Fruit fly (Drosophila melanogaster): Measurements from ENCODE around the gene tow.

tow gene

dm6 chr3L:6996907-6997306, 54.3 kb downstream of the tow start (continued):
- no peak for TF ChIP-seq gcm (GFP tag; optimal IDR thresholded peaks at IDR 0.05)
- TF ChIP-seq CG18619 (GFP tag; optimal IDR thresholded peaks at IDR 0.05) = no peak
- TF ChIP-seq otp (GFP tag; IDR thresholded peaks at IDR 0.05) = 0 out of 3 replicates have a peak, but pooled peaks have one; percentile 21
- TF ChIP-seq caup (GFP tag; optimal IDR thresholded peaks at IDR 0.05; ENCODE audit: severe bottlenecking) = no peak
- TF ChIP-seq CG11085 (GFP tag; IDR thresholded peaks at IDR 0.05) = no peak
- no peak for TF ChIP-seq lov (optimal IDR thresholded peaks at IDR 0.05)
- no peak for TF ChIP-seq lov (GFP tag; IDR thresholded peaks at IDR 0.05)
- peak; percentile 17 for TF ChIP-seq CG1603 (tag; optimal IDR thresholded peaks at IDR 0.05)
- peak; percentile 24 for TF ChIP-seq grau (tag; optimal IDR thresholded peaks at IDR 0.05)
- TF ChIP-seq dmrt99B (tag; optimal IDR thresholded peaks at IDR 0.05) = peak; percentile 52
- no peak for TF ChIP-seq Lhr (GFP tag; optimal IDR thresholded peaks at IDR 0.05)
- no peak for TF ChIP-seq CG10431 (GFP tag; optimal IDR thresholded peaks at IDR 0.05)
- no peak for TF ChIP-seq Vsx1 (GFP tag; optimal IDR thresholded peaks at IDR 0.05)
- TF ChIP-seq CG11695 (GFP tag; IDR thresholded peaks at IDR 0.05) = peak; percentile 44; the same call in 1 of the 3 replicates
- 0 out of 2 replicates have a peak, but pooled peaks have one; percentile 35 for TF ChIP-seq Ptx1 (GFP tag; IDR thresholded peaks at IDR 0.05)
- no peak for TF ChIP-seq CG11247 (GFP tag; IDR thresholded peaks at IDR 0.05)
- no peak for TF ChIP-seq row (GFP tag; IDR thresholded peaks at IDR 0.05)
- TF ChIP-seq ara (GFP tag; IDR thresholded peaks at IDR 0.05) = no peak
- TF ChIP-seq Fer1 (GFP tag; optimal IDR thresholded peaks at IDR 0.05) = peak; percentile 14
- peak; percentile 26 for TF ChIP-seq CG15269 (tag; optimal IDR thresholded peaks at IDR 0.05)
- no peak for TF ChIP-seq vnd (GFP tag; IDR thresholded peaks at IDR 0.05; ENCODE audit: partially characterized antibody)
- peak; percentile 34; the same call in 1 of the 2 replicates for TF ChIP-seq CG31441 (GFP tag; IDR thresholded peaks at IDR 0.05)
- TF ChIP-seq Six4 (GFP tag; optimal IDR thresholded peaks at IDR 0.05) = no peak
- no peak for TF ChIP-seq amos (GFP tag; IDR thresholded peaks at IDR 0.05; ENCODE audit: partially characterized antibody)
- no peak for TF ChIP-seq CG1647 (GFP tag; optimal IDR thresholded peaks at IDR 0.05)
- TF ChIP-seq tap (tag; optimal IDR thresholded peaks at IDR 0.05) = peak; percentile 24
- TF ChIP-seq CG18476 (GFP tag; optimal IDR thresholded peaks at IDR 0.05) = no peak
- TF ChIP-seq CG7745 (tag; optimal IDR thresholded peaks at IDR 0.05) = no peak
- TF ChIP-seq CG7963 (GFP tag; IDR thresholded peaks at IDR 0.05; ENCODE audit: partially characterized antibody) = no peak
- TF ChIP-seq nmo (GFP tag; optimal IDR thresholded peaks at IDR 0.05) = peak; percentile 20
- TF ChIP-seq tll (GFP tag; optimal IDR thresholded peaks at IDR 0.05) = no peak
- peak in 1 of 2 experiments; percentile 51 for TF ChIP-seq Hr51 (GFP tag; optimal IDR thresholded peaks at IDR 0.05)
- TF ChIP-seq dysf (GFP tag; IDR thresholded peaks at IDR 0.05) = peak; percentile 45; the same call in 2 of the 3 replicates
- TF ChIP-seq gem (tag; optimal IDR thresholded peaks at IDR 0.05) = peak; percentile 41
- peak; percentile 64 for TF ChIP-seq Med (GFP tag)
- no peak for TF ChIP-seq toy (GFP tag; IDR thresholded peaks at IDR 0.05)
- 0 out of 2 replicates have a peak, but pooled peaks have one; percentile 12 for TF ChIP-seq Ada2b (GFP tag; IDR thresholded peaks at IDR 0.05)
- TF ChIP-seq Hr39 (optimal IDR thresholded peaks at IDR 0.05) = no peak
- no peak for TF ChIP-seq odd (GFP tag; optimal IDR thresholded peaks at IDR 0.05)
- TF ChIP-seq CG16815 (GFP tag; optimal IDR thresholded peaks at IDR 0.05) = no peak
- no peak for TF ChIP-seq Eip74EF (GFP tag; optimal IDR thresholded peaks at IDR 0.05)
- TF ChIP-seq CG8944 (GFP tag; optimal IDR thresholded peaks at IDR 0.05) = no peak
- TF ChIP-seq Side (GFP tag; optimal IDR thresholded peaks at IDR 0.05) = no peak
- no peak for TF ChIP-seq pros (GFP tag; optimal IDR thresholded peaks at IDR 0.05)
- TF ChIP-seq inv (GFP tag; IDR thresholded peaks at IDR 0.05; ENCODE audit: partially characterized antibody) = no peak
- TF ChIP-seq br (optimal IDR thresholded peaks at IDR 0.05) = no peak
